Fruit fly (Drosophila melanogaster) S2 (cell line): Measurements from ENCODE around the gene CG10510.

Experiments used
- CG8478 ChIP-seq: fragments of >200 bp; optimal IDR thresholded peaks from 2 replicates; lab custom pipeline; 2018
- CTCF ChIP-seq, 2 experiments: fragments of >200 bp; optimal IDR thresholded peaks; 2 replicates each; lab custom pipeline; 2018

DNA sequence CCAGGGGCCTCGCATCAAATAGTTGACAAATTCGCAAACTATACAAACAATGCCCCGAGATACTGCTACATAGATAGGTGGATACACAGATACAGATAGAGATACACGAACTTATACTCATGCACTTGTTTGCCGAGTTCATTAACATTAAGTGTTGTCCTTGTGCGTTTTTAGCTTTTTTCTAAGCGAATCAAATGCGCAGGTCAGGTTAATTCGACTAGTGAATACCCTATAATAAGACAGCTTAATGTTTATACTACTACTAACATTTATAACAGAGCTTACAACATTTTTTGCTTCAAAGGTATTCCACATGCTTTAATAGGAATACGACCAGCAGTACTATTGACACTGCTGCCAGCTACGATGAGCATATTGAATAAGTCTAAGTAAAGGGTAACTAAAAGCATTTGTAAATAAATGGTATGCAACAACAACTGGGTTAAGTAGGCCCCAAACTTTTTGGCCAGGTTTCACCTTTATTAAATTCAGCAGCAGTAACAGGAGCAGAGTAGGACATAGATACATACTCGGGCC lies 31.6 kb upstream of the CG10510 start:
- TF ChIP-seq CG8478: no peak
- no peak for TF ChIP-seq CTCF (optimal IDR thresholded peaks at IDR 0.05; lab: Kevin White, UChicago)
